Worm (Caenorhabditis elegans): ENCODE data around the gene scl-2.

DNA sequence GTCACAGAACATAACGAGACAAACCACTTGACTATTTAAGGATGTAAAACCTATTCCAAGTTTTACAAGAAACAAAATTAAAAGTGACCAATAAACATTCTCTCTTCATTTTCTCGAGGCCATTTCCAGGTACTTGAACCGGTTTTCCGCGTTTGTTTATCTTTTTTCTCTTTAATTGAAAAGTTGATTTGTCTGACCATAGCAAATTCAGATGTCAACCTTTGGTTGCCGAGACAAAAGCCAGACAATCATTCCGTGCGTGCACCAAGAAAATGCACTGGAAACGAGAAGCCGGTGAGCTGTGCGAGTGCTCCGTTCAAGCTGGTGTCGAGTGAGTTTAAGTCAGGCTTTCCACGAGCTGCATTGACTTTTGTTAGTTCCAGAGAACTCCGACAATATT, 24.6 kb downstream of the scl-2 start:
- TF ChIP-seq unc-62 (GFP tag; optimal IDR thresholded peaks at IDR 0.05), result no peak
- no peak for TF ChIP-seq zfh-2 (GFP tag; conservative IDR thresholded peaks at IDR 0.05)
- no peak for TF ChIP-seq C17E4.6 (GFP tag; IDR thresholded peaks at IDR 0.05)
- TF ChIP-seq lin-35 (GFP tag; optimal IDR thresholded peaks at IDR 0.05), result no peak
- no peak for TF ChIP-seq pha-4 (tag; optimal IDR thresholded peaks at IDR 0.05)
- no peak for TF ChIP-seq efl-1 (GFP tag; optimal IDR thresholded peaks at IDR 0.05)
- TF ChIP-seq ceh-79 (tag; optimal IDR thresholded peaks at IDR 0.05), result no peak
- no peak for TF ChIP-seq ztf-6 (GFP tag; IDR thresholded peaks at IDR 0.05)
- no peak for TF ChIP-seq rcor-1 (GFP tag; IDR thresholded peaks at IDR 0.05)
- TF ChIP-seq F33H1.4 (GFP tag; IDR thresholded peaks at IDR 0.05), result no peak
- no peak for TF ChIP-seq akir-1 (GFP tag; optimal IDR thresholded peaks at IDR 0.05)
